Worm (Caenorhabditis elegans): Measurements from ENCODE around the gene srz-82.

Gene srz-82

ce11 chrIV:3440848-3441247 lies 41.8 kb upstream of the srz-82 start, which contains the start of gene grd-10:
Gene grd-10, plus strand, starts transcription at chrIV:3441055.
- TF ChIP-seq elt-4 (tag; optimal IDR thresholded peaks at IDR 0.05) (no peak), ceh-48 (tag; optimal IDR thresholded peaks at IDR 0.05) (no peak), ahr-1 (tag; optimal IDR thresholded peaks at IDR 0.05) (no peak), pag-3 (tag; optimal IDR thresholded peaks at IDR 0.05; ENCODE audit: borderline replicate concordance) (no peak), ceh-9 (tag; optimal IDR thresholded peaks at IDR 0.05) (no peak), fkh-6 (tag; optimal IDR thresholded peaks at IDR 0.05) (no peak), fkh-10 (GFP tag; optimal IDR thresholded peaks at IDR 0.05) (no peak), madf-2 (tag; optimal IDR thresholded peaks at IDR 0.05) (no peak), ceh-31 (tag; optimal IDR thresholded peaks at IDR 0.05) (no peak)

DNA sequence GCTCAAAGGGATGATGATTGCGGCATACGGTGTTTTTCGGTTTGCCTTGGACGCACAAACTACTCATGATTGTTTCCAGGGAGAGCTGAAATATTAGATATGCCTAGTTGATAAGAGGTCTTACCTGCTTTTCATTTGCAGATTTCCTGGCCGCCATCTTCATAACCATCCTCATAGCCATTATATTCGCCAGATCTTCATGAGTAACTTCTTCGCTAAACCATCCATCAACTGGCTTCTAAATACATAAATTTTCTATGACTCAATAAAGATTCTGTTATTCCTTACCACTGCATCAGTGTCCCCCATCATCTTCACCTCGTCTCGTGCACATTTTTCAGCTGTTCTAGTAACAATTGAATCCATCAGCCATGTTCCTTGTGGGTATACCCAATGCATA lies 40.2 kb upstream of the srz-82 start:
- no peak for TF ChIP-seq ceh-18 (tag; optimal IDR thresholded peaks at IDR 0.05)
- TF ChIP-seq F13H6.1 (tag; optimal IDR thresholded peaks at IDR 0.05) = no peak
- TF ChIP-seq lin-11 (tag; optimal IDR thresholded peaks at IDR 0.05) = no peak
- no peak for TF ChIP-seq sox-2 (GFP tag; IDR thresholded peaks at IDR 0.05)
- no peak for TF ChIP-seq C38D4.7 (GFP tag; optimal IDR thresholded peaks at IDR 0.05)
- no peak for TF ChIP-seq unc-86 (tag; optimal IDR thresholded peaks at IDR 0.05)
- TF ChIP-seq eyg-1 (tag; optimal IDR thresholded peaks at IDR 0.05) = no peak
- TF ChIP-seq mec-3 (tag; optimal IDR thresholded peaks at IDR 0.05; ENCODE audit: borderline replicate concordance) = no peak
- no peak for TF ChIP-seq C08G9.2 (tag; optimal IDR thresholded peaks at IDR 0.05)
- no peak for TF ChIP-seq madf-2 (tag; optimal IDR thresholded peaks at IDR 0.05)

ce11 chrIV:3444101-3444500 lies 38.6 kb upstream of the srz-82 start, which contains the start of gene F09D12.2:
Gene F09D12.2, minus strand, starts transcription at chrIV:3444201.
- TF ChIP-seq ets-4 (tag; optimal IDR thresholded peaks at IDR 0.05) = no peak
- no peak for TF ChIP-seq npax-4 (tag; optimal IDR thresholded peaks at IDR 0.05)
- TF ChIP-seq ceh-14 (tag; optimal IDR thresholded peaks at IDR 0.05) = no peak
- TF ChIP-seq ztf-16 (tag; optimal IDR thresholded peaks at IDR 0.05) = no peak
- no peak for TF ChIP-seq ttx-3 (tag; optimal IDR thresholded peaks at IDR 0.05)
- no peak for TF ChIP-seq mec-3 (tag; optimal IDR thresholded peaks at IDR 0.05; ENCODE audit: borderline replicate concordance)
- no peak for TF ChIP-seq elt-4 (tag; optimal IDR thresholded peaks at IDR 0.05)
- TF ChIP-seq zip-5 (tag; optimal IDR thresholded peaks at IDR 0.05) = no peak
- TF ChIP-seq pqm-1 (tag; optimal IDR thresholded peaks at IDR 0.05) = no peak
- TF ChIP-seq nhr-11 (tag; optimal IDR thresholded peaks at IDR 0.05) = no peak
- no peak for TF ChIP-seq K02D7.2 (tag; optimal IDR thresholded peaks at IDR 0.05)
- TF ChIP-seq dve-1 (tag; optimal IDR thresholded peaks at IDR 0.05) = no peak
- TF ChIP-seq gmeb-2 (tag; optimal IDR thresholded peaks at IDR 0.05) = no peak
- no peak for TF ChIP-seq lin-11 (tag; optimal IDR thresholded peaks at IDR 0.05)
- no peak for TF ChIP-seq unc-42 (tag; optimal IDR thresholded peaks at IDR 0.05)
- no peak for TF ChIP-seq rnt-1 (tag; optimal IDR thresholded peaks at IDR 0.05)
- no peak for TF ChIP-seq unc-55 (GFP tag; optimal IDR thresholded peaks at IDR 0.05)

DNA sequence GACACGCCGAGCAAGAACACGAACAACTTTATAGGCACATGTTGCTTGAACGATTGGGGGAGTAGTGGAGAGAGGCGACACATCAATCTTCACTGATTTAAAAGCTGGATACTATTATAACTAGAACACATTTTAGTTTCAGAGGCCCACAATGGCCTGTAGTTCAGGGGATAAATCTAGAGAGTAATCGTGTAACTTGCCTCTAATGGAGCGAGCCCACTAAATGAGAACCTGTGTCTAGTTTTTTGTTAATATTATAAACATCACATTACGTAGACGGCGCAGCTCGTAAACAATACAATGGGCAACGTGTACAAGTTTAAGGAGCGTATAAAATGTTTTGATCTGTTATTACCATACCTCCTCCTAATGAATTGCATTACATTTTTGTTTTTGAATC lies 38.1 kb upstream of the srz-82 start, which contains the start of gene F58E2.5:
F58E2.5 (plus strand) TSS at position 301 of the 400 bp plus-strand sequence.
- TF ChIP-seq ceh-48 (tag; optimal IDR thresholded peaks at IDR 0.05) (no peak), ets-4 (tag; optimal IDR thresholded peaks at IDR 0.05) (no peak), ceh-31 (tag; optimal IDR thresholded peaks at IDR 0.05) (no peak), madf-2 (tag; optimal IDR thresholded peaks at IDR 0.05) (no peak), tbx-7 (tag; optimal IDR thresholded peaks at IDR 0.05) (no peak), mec-3 (tag; optimal IDR thresholded peaks at IDR 0.05; ENCODE audit: borderline replicate concordance) (no peak), ceh-14 (tag; optimal IDR thresholded peaks at IDR 0.05) (no peak), ceh-19 (GFP tag; optimal IDR thresholded peaks at IDR 0.05) (no peak), eyg-1 (tag; optimal IDR thresholded peaks at IDR 0.05) (no peak), fkh-10 (GFP tag; optimal IDR thresholded peaks at IDR 0.05) (no peak), C38D4.7 (GFP tag; optimal IDR thresholded peaks at IDR 0.05) (no peak), ceh-6 (GFP tag; optimal IDR thresholded peaks at IDR 0.05) (no peak), pha-4 (tag; optimal IDR thresholded peaks at IDR 0.05) (no peak), ref-2 (tag; optimal IDR thresholded peaks at IDR 0.05) (no peak), ceh-9 (tag; optimal IDR thresholded peaks at IDR 0.05) (no peak)
